Worm (Caenorhabditis elegans): ENCODE data around the gene prp-18.

ce11 chrIV:9852818-9853466, 31.2 kb downstream of the prp-18 start:
- TF ChIP-seq fkh-10 (GFP tag; optimal IDR thresholded peaks at IDR 0.05) = no peak
- no peak for TF ChIP-seq pha-4 (tag; optimal IDR thresholded peaks at IDR 0.05)
- no peak for TF ChIP-seq nfya-1 (tag; optimal IDR thresholded peaks at IDR 0.05; ENCODE audit: insufficient read depth)
- TF ChIP-seq jun-1 (tag; optimal IDR thresholded peaks at IDR 0.05) = no peak
- no peak for TF ChIP-seq nhr-237 (tag; optimal IDR thresholded peaks at IDR 0.05)
- no peak for TF ChIP-seq lin-39 (tag; optimal IDR thresholded peaks at IDR 0.05)
- TF ChIP-seq nhr-76 (tag; optimal IDR thresholded peaks at IDR 0.05) = no peak
- TF ChIP-seq ceh-16 (tag; optimal IDR thresholded peaks at IDR 0.05) = no peak
- no peak for TF ChIP-seq ama-1 (optimal IDR thresholded peaks at IDR 0.05)
- TF ChIP-seq nhr-23 (tag; optimal IDR thresholded peaks at IDR 0.05) = no peak
- TF ChIP-seq mdl-1 (tag; optimal IDR thresholded peaks at IDR 0.05) = no peak
- no peak for TF ChIP-seq ceh-28 (tag; optimal IDR thresholded peaks at IDR 0.05)
- no peak for TF ChIP-seq fos-1 (tag; optimal IDR thresholded peaks at IDR 0.05)
- TF ChIP-seq aly-2 (tag; optimal IDR thresholded peaks at IDR 0.05) = no peak

Data from whole organism, L3 larva.